Fruit fly (Drosophila melanogaster) whole organism, embryonic: Measurements from ENCODE around the gene CG17224.

Source experiments
- ATbp ChIP-seq: fragments of 200-800 bp; sonication (Bioruptor generic); optimal IDR thresholded peaks from 2 replicates; lab custom pipeline; 2017; ENCODE audit warnings: missing biosample characterization, mild to moderate bottlenecking, missing genetic modification characterization, missing genetic modification reagents
- Bgb ChIP-seq: fragments of 200-800 bp; sonication (Bioruptor generic); IDR thresholded peaks from 2 replicates; pipeline ENCODE4 v1.3.6; 2022; ENCODE audit warnings: missing biosample characterization, missing genetic modification characterization; ENCODE audit not compliant: partially characterized antibody
- Blimp-1 ChIP-seq: fragments of 200-800 bp; sonication (Bioruptor generic); optimal IDR thresholded peaks from 3 replicates; lab custom pipeline; 2018; ENCODE audit warnings: missing biosample characterization, missing genetic modification characterization, mild to moderate bottlenecking, moderate library complexity, missing genetic modification reagents
- CG10209 ChIP-seq: fragments of 200-800 bp; sonication (Bioruptor generic); optimal IDR thresholded peaks from 3 replicates; lab custom pipeline; 2017; ENCODE audit warnings: missing biosample characterization, mild to moderate bottlenecking, missing genetic modification characterization, missing genetic modification reagents
- CG10267 ChIP-seq: fragments of 200-800 bp; sonication (Bioruptor generic); optimal IDR thresholded peaks from 2 replicates; lab custom pipeline; 2018; ENCODE audit warnings: missing biosample characterization, mild to moderate bottlenecking, missing genetic modification characterization, moderate library complexity
- CG10321 ChIP-seq: fragments of 200-800 bp; sonication (Bioruptor generic); IDR thresholded peaks from 2 replicates; pipeline ENCODE4 v1.3.6; 2022; ENCODE audit warnings: missing biosample characterization, missing genetic modification characterization
- CG10654 ChIP-seq: fragments of 200-800 bp; sonication (Bioruptor generic); optimal IDR thresholded peaks from 2 replicates; lab custom pipeline; 2016; ENCODE audit warnings: missing biosample characterization, missing genetic modification characterization
- CG10979 ChIP-seq: fragments of 200-800 bp; sonication (Bioruptor generic); optimal IDR thresholded peaks from 2 replicates; lab custom pipeline; 2018; ENCODE audit warnings: missing biosample characterization, mild to moderate bottlenecking, missing genetic modification characterization, moderate library complexity
- CG12219 ChIP-seq: fragments of 200-800 bp; sonication (Bioruptor generic); optimal IDR thresholded peaks from 3 replicates; lab custom pipeline; 2018; ENCODE audit warnings: missing biosample characterization, mild to moderate bottlenecking, missing genetic modification characterization
- CG12391 ChIP-seq: fragments of 200-800 bp; sonication (Bioruptor generic); optimal IDR thresholded peaks from 3 replicates; lab custom pipeline; 2018; ENCODE audit warnings: missing biosample characterization, mild to moderate bottlenecking, missing genetic modification characterization, moderate library complexity
- CG14710 ChIP-seq: fragments of 200-800 bp; sonication (Bioruptor generic); optimal IDR thresholded peaks from 3 replicates; lab custom pipeline; 2019; ENCODE audit warnings: missing biosample characterization, mild to moderate bottlenecking, missing genetic modification characterization, moderate library complexity
- CG14860 ChIP-seq: fragments of 200-800 bp; sonication (Bioruptor generic); IDR thresholded peaks from 3 replicates; pipeline ENCODE4 v1.3.6; 2022; ENCODE audit warnings: missing biosample characterization, missing genetic modification characterization; ENCODE audit not compliant: partially characterized antibody
- CG15269 ChIP-seq: fragments of 200-800 bp; sonication (Bioruptor generic); optimal IDR thresholded peaks from 2 replicates; lab custom pipeline; 2018; ENCODE audit warnings: missing biosample characterization, mild to moderate bottlenecking, missing genetic modification characterization, moderate library complexity
- CG15601 ChIP-seq: fragments of 200-800 bp; sonication (Bioruptor generic); optimal IDR thresholded peaks from 3 replicates; lab custom pipeline; 2019; ENCODE audit warnings: missing biosample characterization, mild to moderate bottlenecking, missing genetic modification characterization, moderate library complexity
- CG15696 ChIP-seq: fragments of 200-800 bp; sonication (Bioruptor generic); optimal IDR thresholded peaks from 2 replicates; lab custom pipeline; 2019; ENCODE audit warnings: missing biosample characterization, mild to moderate bottlenecking, missing genetic modification characterization, moderate library complexity
- CG1602 ChIP-seq: fragments of 200-800 bp; sonication (Bioruptor generic); optimal IDR thresholded peaks from 3 replicates; lab custom pipeline; 2016; ENCODE audit warnings: missing biosample characterization, missing genetic modification characterization
- CG17359 ChIP-seq: fragments of 200-800 bp; sonication (Bioruptor generic); optimal IDR thresholded peaks from 3 replicates; lab custom pipeline; 2018; ENCODE audit warnings: missing biosample characterization, mild to moderate bottlenecking, missing genetic modification characterization, moderate library complexity
- CG17829 ChIP-seq: fragments of 200-800 bp; optimal IDR thresholded peaks from 2 replicates; lab custom pipeline; 2019; ENCODE audit warnings: missing biosample characterization, mild to moderate bottlenecking, missing genetic modification characterization, moderate library complexity
- CG18619 ChIP-seq: fragments of 200-800 bp; sonication (Bioruptor generic); optimal IDR thresholded peaks from 3 replicates; lab custom pipeline; 2017; ENCODE audit warnings: missing biosample characterization, mild to moderate bottlenecking, missing genetic modification characterization
- CG2678 ChIP-seq: fragments of 200-800 bp; sonication (Bioruptor generic); optimal IDR thresholded peaks from 3 replicates; lab custom pipeline; 2019; ENCODE audit warnings: missing biosample characterization, mild to moderate bottlenecking, missing genetic modification characterization, moderate library complexity
- CG2875 ChIP-seq: fragments of 200-800 bp; sonication (Bioruptor generic); optimal IDR thresholded peaks from 2 replicates; lab custom pipeline; 2017; ENCODE audit warnings: missing biosample characterization, mild to moderate bottlenecking, missing genetic modification characterization, missing genetic modification reagents
- CG34376 ChIP-seq: fragments of 200-800 bp; sonication (Bioruptor generic); optimal IDR thresholded peaks from 2 replicates; lab custom pipeline; 2018; ENCODE audit warnings: missing biosample characterization, mild to moderate bottlenecking, missing genetic modification characterization
- CG3726 ChIP-seq: fragments of 200-800 bp; sonication (Bioruptor generic); IDR thresholded peaks from 3 replicates; pipeline ENCODE4, ENCODE4 v1.3.6; 2022; ENCODE audit warnings: missing biosample characterization, missing genetic modification characterization
- CG4328 ChIP-seq: fragments of 200-800 bp; sonication (Bioruptor generic); optimal IDR thresholded peaks from 3 replicates; lab custom pipeline; 2017; ENCODE audit warnings: missing biosample characterization, missing genetic modification reagents, missing genetic modification characterization
- CG7556 ChIP-seq: fragments of 200-800 bp; sonication (Bioruptor generic); optimal IDR thresholded peaks from 2 replicates; lab custom pipeline; 2017; ENCODE audit warnings: missing biosample characterization, mild to moderate bottlenecking, missing genetic modification characterization
- CG8290 ChIP-seq, 3 experiments: fragments of 200-800 bp; sonication (Bioruptor generic); optimal IDR thresholded peaks; 2 replicates each; lab custom pipeline; 2016 to 2019; ENCODE audit warnings: missing biosample characterization in 3 of 3, missing genetic modification characterization in 3 of 3, mild to moderate bottlenecking in 2 of 3, moderate library complexity in 1 of 3
- Dp ChIP-seq: fragments of 200-800 bp; sonication (Bioruptor generic); optimal IDR thresholded peaks from 2 replicates; lab custom pipeline; 2018; ENCODE audit warnings: missing biosample characterization, mild to moderate bottlenecking, missing genetic modification characterization, moderate library complexity
- E2f1 ChIP-seq: fragments of 200-800 bp; sonication (Bioruptor generic); IDR thresholded peaks from 2 replicates; pipeline ENCODE4 v1.3.6; 2022; ENCODE audit warnings: missing biosample characterization, missing genetic modification characterization
- ERR ChIP-seq: fragments of 200-800 bp; sonication (Bioruptor generic); optimal IDR thresholded peaks from 2 replicates; lab custom pipeline; 2016; ENCODE audit warnings: missing biosample characterization, missing genetic modification characterization
- Eip74EF ChIP-seq, 2 experiments: fragments of 200-800 bp in 1 of 2; fragments of >200 bp in 1 of 2; sonication (Bioruptor generic) in 1 of 2; optimal IDR thresholded peaks; 2 replicates each; lab custom pipeline; 2017 to 2019; ENCODE audit warnings: missing biosample characterization in 2 of 2, missing genetic modification characterization in 2 of 2, mild to moderate bottlenecking in 1 of 2, moderate library complexity in 1 of 2
- HHEX ChIP-seq: fragments of 200-800 bp; sonication (Bioruptor generic); optimal IDR thresholded peaks from 3 replicates; lab custom pipeline; 2017; ENCODE audit warnings: missing biosample characterization, mild to moderate bottlenecking, missing genetic modification characterization, missing genetic modification reagents
- Meics ChIP-seq: fragments of 200-800 bp; sonication (Bioruptor generic); optimal IDR thresholded peaks from 2 replicates; lab custom pipeline; 2017; ENCODE audit warnings: missing biosample characterization, mild to moderate bottlenecking, missing genetic modification characterization
- NFAT ChIP-seq: fragments of 200-800 bp; sonication (Bioruptor generic); IDR thresholded peaks from 2 replicates; pipeline ENCODE4 v1.3.6; 2022; ENCODE audit warnings: missing biosample characterization, missing genetic modification characterization
- Nf-YC ChIP-seq: fragments of 200-800 bp; optimal IDR thresholded peaks from 3 replicates; lab custom pipeline; 2019; ENCODE audit warnings: missing biosample characterization, mild to moderate bottlenecking, missing genetic modification characterization, moderate library complexity
- NfI ChIP-seq: fragments of 200-800 bp; sonication (Bioruptor generic); optimal IDR thresholded peaks from 3 replicates; lab custom pipeline; 2018; ENCODE audit warnings: missing biosample characterization, mild to moderate bottlenecking, missing genetic modification characterization, moderate library complexity
- Poxn ChIP-seq: fragments of 200-800 bp; sonication (Bioruptor generic); IDR thresholded peaks from 2 replicates; pipeline ENCODE4 v1.3.6; 2022; ENCODE audit warnings: missing biosample characterization, missing genetic modification characterization
- Ptx1 ChIP-seq: fragments of 200-800 bp; sonication (Bioruptor generic); IDR thresholded peaks from 2 replicates; pipeline ENCODE4 v1.3.6; 2022; ENCODE audit warnings: missing biosample characterization, missing genetic modification characterization
- Xbp1 ChIP-seq: fragments of 200-800 bp; sonication (Bioruptor generic); optimal IDR thresholded peaks from 3 replicates; lab custom pipeline; 2016; ENCODE audit warnings: missing biosample characterization, mild to moderate bottlenecking, missing genetic modification characterization
- YL-1 ChIP-seq: fragments of 200-800 bp; sonication (Bioruptor generic); optimal IDR thresholded peaks from 3 replicates; lab custom pipeline; 2017; ENCODE audit warnings: missing biosample characterization, mild to moderate bottlenecking, missing genetic modification characterization
- dimm ChIP-seq: fragments of 200-800 bp; sonication (Bioruptor generic); IDR thresholded peaks from 2 replicates; pipeline ENCODE4 v1.3.6; 2022; ENCODE audit warnings: missing biosample characterization, missing genetic modification characterization
- fd96Cb ChIP-seq: fragments of 200-800 bp; sonication (Bioruptor generic); optimal IDR thresholded peaks from 2 replicates; lab custom pipeline; 2018; ENCODE audit warnings: missing biosample characterization, mild to moderate bottlenecking, missing genetic modification characterization, moderate library complexity
- hb ChIP-seq: fragments of 200-800 bp; sonication (Bioruptor generic); IDR thresholded peaks from 3 replicates; pipeline ENCODE4 v1.3.6; 2022; ENCODE audit warnings: missing biosample characterization, missing genetic modification characterization; ENCODE audit not compliant: partially characterized antibody
- lab ChIP-seq: fragments of 200-800 bp; sonication (Bioruptor generic); optimal IDR thresholded peaks from 3 replicates; lab custom pipeline; 2017; ENCODE audit warnings: missing biosample characterization, missing genetic modification characterization, mild to moderate bottlenecking, moderate library complexity, missing genetic modification reagents
- lola ChIP-seq, 3 experiments: fragments of >200 bp in 2 of 3; fragments of 200-800 bp in 1 of 3; sonication (Bioruptor generic) in 1 of 3; optimal IDR thresholded peaks; 2 replicates each; lab custom pipeline; 2017 to 2019; ENCODE audit warnings: missing biosample characterization in 3 of 3, missing genetic modification characterization in 3 of 3, mild to moderate bottlenecking in 1 of 3, moderate library complexity in 1 of 3
- nau ChIP-seq: fragments of 200-800 bp; sonication (Bioruptor generic); optimal IDR thresholded peaks from 3 replicates; lab custom pipeline; 2017; ENCODE audit warnings: missing biosample characterization, mild to moderate bottlenecking, missing genetic modification characterization, missing genetic modification reagents
- sim ChIP-seq: fragments of 200-800 bp; sonication (Bioruptor generic); IDR thresholded peaks from 2 replicates; pipeline ENCODE4 v1.3.6; 2022; ENCODE audit warnings: missing biosample characterization, missing genetic modification characterization
- twi ChIP-seq: fragments of 200-800 bp; optimal IDR thresholded peaks from 2 replicates; lab custom pipeline; 2019; ENCODE audit warnings: missing biosample characterization, mild to moderate bottlenecking, missing genetic modification characterization, moderate library complexity
- wor ChIP-seq: fragments of 200-800 bp; sonication (Bioruptor generic); IDR thresholded peaks from 2 replicates; pipeline ENCODE4 v1.3.6; 2022; ENCODE audit warnings: missing biosample characterization, missing genetic modification characterization

The CG17224 gene

DNA sequence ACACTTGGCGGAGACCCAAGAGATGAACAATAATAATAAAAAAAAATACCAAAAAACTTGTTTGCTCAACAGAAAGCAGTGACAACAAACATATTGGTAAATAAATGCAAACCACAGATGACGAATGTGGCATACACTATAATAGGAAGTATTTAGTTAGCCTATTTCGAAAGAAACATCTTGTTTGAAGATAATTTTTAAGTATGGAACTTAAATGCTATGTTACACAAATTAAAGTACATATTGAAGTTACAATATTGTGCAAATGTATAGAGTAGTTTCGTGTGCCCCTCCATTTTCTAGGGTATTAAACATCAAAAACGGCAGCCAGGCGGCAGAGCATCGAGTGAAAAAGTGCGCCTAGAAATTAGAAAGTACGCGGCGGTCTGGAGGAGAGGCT lies 14.7 kb downstream of the CG17224 start (continued):
- peak; percentile 41 for TF ChIP-seq CG7556
- TF ChIP-seq CG14710: peak; percentile 15
- TF ChIP-seq Ptx1 (GFP tag; lab: Robert Waterston, UW): peak; percentile 68
- TF ChIP-seq CG15601 (tag; lab: Kevin White, UChicago): peak; percentile 64
- peak in 1 of 2 experiments; percentile 74 for TF ChIP-seq Eip74EF (GFP tag; optimal IDR thresholded peaks at IDR 0.05; lab: Kevin White, UChicago)
- no peak for TF ChIP-seq CG14860 (GFP tag; lab: Robert Waterston, UW)
- TF ChIP-seq Bgb: no peak
- TF ChIP-seq hb (GFP tag; lab: Robert Waterston, UW): no peak
- peak; percentile 27 for TF ChIP-seq CG17829 (tag; lab: Kevin White, UChicago)
- peak; percentile 80 for TF ChIP-seq CG17359 (tag; lab: Kevin White, UChicago)
- TF ChIP-seq CG12219 (GFP tag; lab: Kevin White, UChicago): peak; percentile 62
- TF ChIP-seq CG8290 (GFP tag; optimal IDR thresholded peaks at IDR 0.05; lab: Kevin White, UChicago): no peak
- peak in 1 of 2 experiments; percentile 61 for TF ChIP-seq CG8290 (tag; optimal IDR thresholded peaks at IDR 0.05; lab: Kevin White, UChicago)
- TF ChIP-seq Blimp-1: peak; percentile 77
- TF ChIP-seq CG18619 (GFP tag; lab: Kevin White, UChicago): peak; percentile 13
- TF ChIP-seq CG12391 (tag; lab: Kevin White, UChicago): peak; percentile 53
- TF ChIP-seq CG10654 (GFP tag; lab: Kevin White, UChicago): peak; percentile 16
- TF ChIP-seq CG4328 (GFP tag; lab: Kevin White, UChicago): no peak
- no peak for TF ChIP-seq Dp
- peak; percentile 19; the same call in 1 of the 2 replicates for TF ChIP-seq CG10321 (GFP tag; lab: Robert Waterston, UW)
- TF ChIP-seq CG15269 (tag; lab: Kevin White, UChicago): peak; percentile 59
- TF ChIP-seq CG1602 (GFP tag; lab: Kevin White, UChicago): no peak
- TF ChIP-seq YL-1: no peak
- TF ChIP-seq CG2875 (GFP tag; lab: Kevin White, UChicago): peak; percentile 70
- peak; percentile 55 for TF ChIP-seq HHEX (GFP tag; lab: Kevin White, UChicago)
- TF ChIP-seq lab (GFP tag; lab: Kevin White, UChicago): peak; percentile 51
- TF ChIP-seq wor: peak; percentile 49
- no peak for TF ChIP-seq ERR
- TF ChIP-seq CG15696: no peak
- TF ChIP-seq sim (GFP tag; lab: Robert Waterston, UW): no peak
- peak; percentile 6 for TF ChIP-seq Meics
- TF ChIP-seq CG34376: no peak
- peak; percentile 65 for TF ChIP-seq fd96Cb (tag; lab: Kevin White, UChicago)
- no peak for TF ChIP-seq Poxn (GFP tag; lab: Robert Waterston, UW)
- peak; percentile 40 for TF ChIP-seq CG10209
- TF ChIP-seq CG10267 (tag; lab: Kevin White, UChicago): peak; percentile 30
- peak; percentile 78 for TF ChIP-seq CG2678
- no peak for TF ChIP-seq NFAT (GFP tag; lab: Robert Waterston, UW)
- peak; percentile 60 for TF ChIP-seq CG10979 (tag; lab: Kevin White, UChicago)
- no peak for TF ChIP-seq twi (tag; lab: Kevin White, UChicago)
- TF ChIP-seq E2f1 (GFP tag; lab: Robert Waterston, UW): peak; percentile 42; the same call in 1 of the 2 replicates
- TF ChIP-seq lola (GFP tag; optimal IDR thresholded peaks at IDR 0.05; lab: Kevin White, UChicago): peak in 1 of 3 experiments; percentile 19
- no peak for TF ChIP-seq CG3726 (GFP tag; lab: Robert Waterston, UW)
- TF ChIP-seq NfI: peak; percentile 26
- no peak for TF ChIP-seq Nf-YC (tag; lab: Kevin White, UChicago)
- TF ChIP-seq ATbp (GFP tag; lab: Kevin White, UChicago): peak; percentile 85
- TF ChIP-seq nau: peak; percentile 54
- no peak for TF ChIP-seq dimm (GFP tag; lab: Robert Waterston, UW)
- peak; percentile 33 for TF ChIP-seq Xbp1 (GFP tag; lab: Kevin White, UChicago)
